Fruit fly (Drosophila melanogaster) whole organism, wandering third instar larva: Measurements from ENCODE around the gene Sc2.

Experiments used
- Abd-B ChIP-seq: fragments of >200 bp; optimal IDR thresholded peaks from 2 replicates; lab custom pipeline; 2017; ENCODE audit warnings: missing biosample characterization, missing genetic modification characterization
- CG32264 ChIP-seq: fragments of 200-800 bp; sonication (Bioruptor generic); optimal IDR thresholded peaks from 2 replicates; lab custom pipeline; 2016; ENCODE audit warnings: missing biosample characterization, missing genetic modification characterization
- CG9705 ChIP-seq: fragments of 200-800 bp; sonication (Bioruptor generic); optimal IDR thresholded peaks from 2 replicates; lab custom pipeline; 2018; ENCODE audit warnings: missing biosample characterization, mild to moderate bottlenecking, missing genetic modification characterization
- CrebA ChIP-seq: fragments of 200-800 bp; sonication (Bioruptor generic); optimal IDR thresholded peaks from 2 replicates; lab custom pipeline; 2016; ENCODE audit warnings: missing biosample characterization, mild to moderate bottlenecking, missing genetic modification characterization, borderline replicate concordance
- Dfd ChIP-seq: fragments of >200 bp; optimal IDR thresholded peaks from 2 replicates; lab custom pipeline; 2017; ENCODE audit warnings: missing biosample characterization, missing genetic modification characterization
- Dif ChIP-seq: fragments of 200-275, 200-300 bp; sonication (Bioruptor generic); optimal IDR thresholded peaks from 2 replicates; lab custom pipeline; 2018; ENCODE audit warnings: missing biosample characterization, missing genetic modification characterization; ENCODE audit not compliant: partially characterized antibody
- GATAd ChIP-seq: sonication (Bioruptor generic); optimal IDR thresholded peaks from 2 replicates; lab custom pipeline; 2016; ENCODE audit warnings: missing biosample characterization, missing genetic modification characterization
- HLH106 ChIP-seq: fragments of 200-800 bp; optimal IDR thresholded peaks from 3 replicates; lab custom pipeline; 2019; ENCODE audit warnings: missing biosample characterization, mild to moderate bottlenecking, missing genetic modification characterization, moderate library complexity
- Hnf4 ChIP-seq: fragments of 200-800 bp; sonication (Bioruptor generic); optimal IDR thresholded peaks from 2 replicates; lab custom pipeline; 2016; ENCODE audit warnings: missing biosample characterization, mild to moderate bottlenecking, missing genetic modification characterization
- Hr78 ChIP-seq: fragments of >200 bp; optimal IDR thresholded peaks from 2 replicates; lab custom pipeline; 2017; ENCODE audit warnings: missing biosample characterization, missing genetic modification characterization
- Hr83 ChIP-seq: fragments of 200-300 bp; sonication (Bioruptor generic); optimal IDR thresholded peaks from 2 replicates; lab custom pipeline; 2016; ENCODE audit warnings: missing biosample characterization, mild to moderate bottlenecking, missing genetic modification characterization, moderate library complexity; ENCODE audit not compliant: poor library complexity, severe bottlenecking
- Jra ChIP-seq: sonication (Bioruptor generic); optimal IDR thresholded peaks from 2 replicates; lab custom pipeline; 2016; ENCODE audit warnings: missing biosample characterization, missing genetic modification characterization
- Mio ChIP-seq: sonication (Bioruptor generic); optimal IDR thresholded peaks from 2 replicates; lab custom pipeline; 2016; ENCODE audit warnings: missing biosample characterization, missing genetic modification characterization
- Myc ChIP-seq: fragments of >200 bp; optimal IDR thresholded peaks from 2 replicates; lab custom pipeline; 2017
- N ChIP-seq: fragments of >200 bp; optimal IDR thresholded peaks from 2 replicates; lab custom pipeline; 2018; ENCODE audit warnings: missing biosample characterization, missing external identifiers, missing genetic modification characterization
- OdsH ChIP-seq: fragments of 200-800 bp; sonication (Bioruptor generic); optimal IDR thresholded peaks from 2 replicates; lab custom pipeline; 2016; ENCODE audit warnings: missing biosample characterization, mild to moderate bottlenecking, missing genetic modification characterization
- Rel ChIP-seq, 2 experiments: fragments of 200-800 bp; sonication (Bioruptor generic) in 1 of 2; optimal IDR thresholded peaks; 2 replicates in 1 of 2; 3 replicates in 1 of 2; lab custom pipeline; 2016 to 2019; ENCODE audit warnings: mild to moderate bottlenecking in 2 of 2, missing biosample characterization in 2 of 2, missing genetic modification characterization in 2 of 2, moderate library complexity in 1 of 2
- Sp1 ChIP-seq: fragments of 200-800 bp; sonication (Bioruptor generic); optimal IDR thresholded peaks from 3 replicates; lab custom pipeline; 2019; ENCODE audit warnings: missing biosample characterization, mild to moderate bottlenecking, missing genetic modification characterization, moderate library complexity
- Vsx2 ChIP-seq: fragments of 200-300, 225-300 bp; sonication (Bioruptor generic); optimal IDR thresholded peaks from 2 replicates; lab custom pipeline; 2018; ENCODE audit warnings: missing biosample characterization, missing genetic modification characterization; ENCODE audit not compliant: partially characterized antibody
- br ChIP-seq: fragments of 200-800 bp; sonication (Bioruptor generic); optimal IDR thresholded peaks from 2 replicates; lab custom pipeline; 2016; ENCODE audit warnings: missing biosample characterization, missing genetic modification characterization
- brk ChIP-seq: fragments of 200-800 bp; sonication (Bioruptor generic); optimal IDR thresholded peaks from 2 replicates; lab custom pipeline; 2016; ENCODE audit warnings: missing biosample characterization, mild to moderate bottlenecking, missing genetic modification characterization
- dl ChIP-seq, 2 experiments: fragments of 175-275, 200-275 bp in 1 of 2; fragments of 200-275 bp in 1 of 2; sonication (Bioruptor generic); optimal IDR thresholded peaks; lab custom pipeline; 2018; ENCODE audit warnings: mild to moderate bottlenecking in 2 of 2, missing biosample characterization in 2 of 2, missing genetic modification characterization in 2 of 2, moderate library complexity in 2 of 2; ENCODE audit not compliant: partially characterized antibody in 2 of 2, insufficient read depth in 1 of 2
- dmrt93B ChIP-seq: fragments of 200-800 bp; sonication (Bioruptor generic); optimal IDR thresholded peaks from 2 replicates; lab custom pipeline; 2018; ENCODE audit warnings: missing biosample characterization, mild to moderate bottlenecking, missing genetic modification characterization
- dsf ChIP-seq: sonication (Bioruptor generic); optimal IDR thresholded peaks from 2 replicates; lab custom pipeline; 2016; ENCODE audit warnings: missing biosample characterization, missing genetic modification characterization, borderline replicate concordance
- ey ChIP-seq: fragments of 200-800 bp; sonication (Bioruptor generic); optimal IDR thresholded peaks from 2 replicates; lab custom pipeline; 2016; ENCODE audit warnings: missing biosample characterization, missing genetic modification characterization
- foxo ChIP-seq, 2 experiments: fragments of 200-800 bp; sonication (Bioruptor generic); optimal IDR thresholded peaks; 2 replicates in 1 of 2; 3 replicates in 1 of 2; lab custom pipeline; 2016 to 2017; ENCODE audit warnings: missing biosample characterization in 2 of 2, missing genetic modification characterization in 2 of 2
- fru ChIP-seq: fragments of 200-800 bp; sonication (Bioruptor generic); optimal IDR thresholded peaks from 3 replicates; lab custom pipeline; 2016; ENCODE audit warnings: missing biosample characterization, mild to moderate bottlenecking, missing genetic modification characterization
- h ChIP-seq: fragments of 200-800 bp; sonication (Bioruptor generic); optimal IDR thresholded peaks from 3 replicates; lab custom pipeline; 2016; ENCODE audit warnings: missing biosample characterization, mild to moderate bottlenecking, missing genetic modification characterization
- jim ChIP-seq: fragments of 175-275, 200-325 bp; sonication (Bioruptor generic); optimal IDR thresholded peaks from 2 replicates; lab custom pipeline; 2016; ENCODE audit warnings: missing biosample characterization, mild to moderate bottlenecking, missing genetic modification characterization
- lola ChIP-seq: fragments of >200 bp; optimal IDR thresholded peaks from 2 replicates; lab custom pipeline; 2017; ENCODE audit warnings: missing biosample characterization, missing genetic modification characterization
- pan ChIP-seq: fragments of >200 bp; optimal IDR thresholded peaks from 2 replicates; lab custom pipeline; 2017
- psq ChIP-seq: fragments of 200-800 bp; sonication (Bioruptor generic); optimal IDR thresholded peaks from 3 replicates; lab custom pipeline; 2017; ENCODE audit warnings: missing biosample characterization, mild to moderate bottlenecking, missing genetic modification characterization, moderate library complexity
- rgr ChIP-seq: fragments of 200-800 bp; sonication (Bioruptor generic); optimal IDR thresholded peaks from 3 replicates; lab custom pipeline; 2016; ENCODE audit warnings: missing biosample characterization, mild to moderate bottlenecking, missing genetic modification characterization
- sage ChIP-seq: fragments of 200-800 bp; sonication (Bioruptor generic); optimal IDR thresholded peaks from 2 replicates; lab custom pipeline; 2016; ENCODE audit warnings: missing biosample characterization, mild to moderate bottlenecking, missing genetic modification characterization
- sv ChIP-seq: fragments of 200-800 bp; sonication (Bioruptor generic); optimal IDR thresholded peaks from 3 replicates; lab custom pipeline; 2016; ENCODE audit warnings: missing biosample characterization, missing genetic modification characterization
- tai ChIP-seq: sonication (Bioruptor generic); optimal IDR thresholded peaks from 2 replicates; lab custom pipeline; 2016; ENCODE audit warnings: missing biosample characterization, missing genetic modification characterization
- usp ChIP-seq: fragments of >200 bp; optimal IDR thresholded peaks from 2 replicates; lab custom pipeline; 2017; ENCODE audit warnings: missing biosample characterization, missing genetic modification characterization
- woc ChIP-seq: sonication (Bioruptor generic); optimal IDR thresholded peaks from 2 replicates; lab custom pipeline; 2016; ENCODE audit warnings: missing biosample characterization, mild to moderate bottlenecking, missing genetic modification characterization

The Sc2 gene

DNA sequence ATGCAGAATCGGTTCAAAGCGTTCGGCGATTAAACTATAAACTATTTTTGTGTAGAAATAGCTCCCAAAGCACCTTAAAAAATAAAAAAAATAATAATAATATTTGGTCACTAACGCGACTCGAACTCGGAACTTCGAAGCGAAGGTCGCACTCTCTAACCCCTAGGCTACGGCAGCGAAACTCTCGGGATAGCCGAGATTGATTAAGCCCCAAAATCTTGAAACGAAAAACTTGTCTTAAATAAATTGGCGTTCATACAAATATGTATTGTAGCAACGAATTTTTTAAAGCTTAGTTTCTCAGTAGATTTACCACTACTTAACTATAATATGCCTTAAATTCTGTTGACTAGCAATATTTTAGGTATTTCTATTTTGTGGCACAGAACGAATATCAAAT lies 8.9 kb upstream of the Sc2 start:
- TF ChIP-seq dl (GFP tag; optimal IDR thresholded peaks at IDR 0.05; lab: Kevin White, UChicago; ENCODE audit: insufficient read depth in 1 of 2, partially characterized antibody in 2 of 2) (no peak), CG32264 (GFP tag; lab: Kevin White, UChicago) (no peak), Rel (GFP tag; optimal IDR thresholded peaks at IDR 0.05; lab: Kevin White, UChicago) (no peak), Rel (tag; optimal IDR thresholded peaks at IDR 0.05; lab: Kevin White, UChicago) (no peak), br (GFP tag; lab: Kevin White, UChicago) (no peak)

DNA sequence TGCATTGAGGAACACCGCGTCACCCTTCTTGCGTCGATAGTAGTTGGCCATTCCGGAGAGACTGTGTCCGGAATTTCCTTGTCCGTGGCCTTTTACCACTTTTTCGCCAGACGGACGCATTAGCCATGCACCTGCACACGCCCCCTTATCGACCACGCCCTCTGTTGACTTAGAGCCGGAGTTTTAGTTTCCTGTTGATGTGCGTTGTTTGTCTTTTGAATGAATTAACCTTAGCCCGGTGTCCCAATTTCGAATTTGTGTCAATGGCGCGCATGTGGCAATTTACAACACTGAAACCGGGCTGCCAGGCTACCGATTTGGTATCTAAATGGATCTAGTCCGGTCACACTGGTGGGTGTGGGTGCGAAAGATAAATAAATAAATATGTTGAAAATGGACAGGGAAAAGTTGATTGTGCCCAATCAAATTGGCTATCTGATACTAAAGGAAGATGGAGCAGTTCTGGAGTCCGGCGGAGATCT lies 6.7 kb upstream of the Sc2 start, which contains the start of the genes Gr63a and Lamtor4:
Gene Gr63a (minus strand): TSS at position 51 of the 482 bp plus-strand sequence.
Gene Lamtor4 (plus strand): TSS at position 348 of the 482 bp plus-strand sequence.
- TF ChIP-seq ey (no peak), lola (GFP tag; lab: Kevin White, UChicago) (no peak), h (GFP tag; lab: Kevin White, UChicago) (peak; percentile 41), Sp1 (peak; percentile 24), Dfd (GFP tag; lab: Kevin White, UChicago) (no peak), Rel (GFP tag; optimal IDR thresholded peaks at IDR 0.05; lab: Kevin White, UChicago) (no peak), Rel (tag; optimal IDR thresholded peaks at IDR 0.05; lab: Kevin White, UChicago) (peak; percentile 57), CG9705 (GFP tag; lab: Kevin White, UChicago) (no peak), foxo (GFP tag; optimal IDR thresholded peaks at IDR 0.05; lab: Kevin White, UChicago) (peak in 1 of 2 experiments; percentile 33), GATAd (no peak), psq (GFP tag; lab: Kevin White, UChicago) (peak; percentile 32), CrebA (GFP tag; lab: Kevin White, UChicago) (no peak), woc (GFP tag; lab: Kevin White, UChicago) (no peak), sv (GFP tag; lab: Kevin White, UChicago) (no peak), Hr78 (GFP tag; lab: Kevin White, UChicago) (no peak), br (GFP tag; lab: Kevin White, UChicago) (peak; percentile 13), HLH106 (tag; lab: Kevin White, UChicago) (peak; percentile 11), Hr83 (no peak), Abd-B (GFP tag; lab: Kevin White, UChicago) (no peak), Mio (no peak), dl (GFP tag; optimal IDR thresholded peaks at IDR 0.05; lab: Kevin White, UChicago; ENCODE audit: insufficient read depth in 1 of 2, partially characterized antibody in 2 of 2) (no peak), rgr (GFP tag; lab: Kevin White, UChicago) (peak; percentile 44), Dif (no peak), sage (GFP tag; lab: Kevin White, UChicago) (no peak), pan (lab: Kevin White, UChicago) (no peak), Hnf4 (GFP tag; lab: Kevin White, UChicago) (no peak)
- TF ChIP-seq, all 38 proteins: peak for 8

DNA sequence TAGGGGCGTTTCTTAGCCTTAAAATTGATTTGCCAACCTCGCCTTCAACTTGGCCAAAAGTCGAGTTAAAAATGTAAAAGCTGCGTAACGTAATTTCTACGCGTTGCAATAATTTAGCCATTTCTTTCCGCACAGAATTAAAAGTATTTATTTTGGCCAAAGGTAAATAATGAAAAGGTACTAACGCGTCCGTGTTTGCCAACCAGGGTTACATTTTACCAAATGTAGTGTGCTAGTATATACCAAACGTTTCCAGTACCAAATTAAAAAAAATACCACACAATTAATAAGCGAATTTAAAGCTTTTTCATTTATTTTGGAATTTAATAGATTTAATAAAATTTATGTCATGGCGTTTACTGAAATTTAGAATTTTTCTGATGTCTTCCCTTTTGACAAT lies 4.3 kb upstream of the Sc2 start, which contains the start of gene Ccz1:
Gene Ccz1 (minus strand): TSS at position 179 of the 400 bp plus-strand sequence.
- TF ChIP-seq sv (GFP tag; lab: Kevin White, UChicago), result peak; percentile 62
- TF ChIP-seq jim (GFP tag; lab: Kevin White, UChicago), result peak; percentile 85
- TF ChIP-seq psq (GFP tag; lab: Kevin White, UChicago), result peak; percentile 60
- TF ChIP-seq Hnf4 (GFP tag; lab: Kevin White, UChicago), result peak; percentile 90
- peak; percentile 21 to 67 for TF ChIP-seq foxo (GFP tag; optimal IDR thresholded peaks at IDR 0.05; lab: Kevin White, UChicago)
- peak; percentile 64 for TF ChIP-seq ey
- no peak for TF ChIP-seq CrebA (GFP tag; lab: Kevin White, UChicago)
- peak; percentile 54 for TF ChIP-seq br (GFP tag; lab: Kevin White, UChicago)
- TF ChIP-seq Myc (lab: Kevin White, UChicago), result no peak
- TF ChIP-seq Jra, result peak; percentile 86
- TF ChIP-seq Sp1, result peak; percentile 40
- TF ChIP-seq Mio, result no peak
- no peak for TF ChIP-seq Dif
- TF ChIP-seq Hr83, result peak; percentile 97
- TF ChIP-seq Abd-B (GFP tag; lab: Kevin White, UChicago), result no peak
- TF ChIP-seq woc (GFP tag; lab: Kevin White, UChicago), result peak; percentile 28
- no peak for TF ChIP-seq N (GFP tag; lab: Kevin White, UChicago)
- TF ChIP-seq tai (GFP tag; lab: Kevin White, UChicago), result no peak
- no peak for TF ChIP-seq Dfd (GFP tag; lab: Kevin White, UChicago)
- peak; percentile 66 for TF ChIP-seq OdsH (GFP tag; lab: Kevin White, UChicago)
- peak; percentile 23 for TF ChIP-seq HLH106 (tag; lab: Kevin White, UChicago)
- TF ChIP-seq sage (GFP tag; lab: Kevin White, UChicago), result no peak
- TF ChIP-seq CG32264 (GFP tag; lab: Kevin White, UChicago), result peak; percentile 51
- TF ChIP-seq lola (GFP tag; lab: Kevin White, UChicago), result no peak
- TF ChIP-seq GATAd, result peak; percentile 71
- TF ChIP-seq Hr78 (GFP tag; lab: Kevin White, UChicago), result no peak
- TF ChIP-seq dsf (GFP tag; lab: Kevin White, UChicago), result peak; percentile 70
- no peak for TF ChIP-seq brk
- TF ChIP-seq Vsx2 (GFP tag; lab: Kevin White, UChicago), result no peak
- TF ChIP-seq dl (GFP tag; optimal IDR thresholded peaks at IDR 0.05; lab: Kevin White, UChicago; ENCODE audit: insufficient read depth in 1 of 2, partially characterized antibody in 2 of 2), result no peak
- no peak for TF ChIP-seq usp (GFP tag; lab: Kevin White, UChicago)
- TF ChIP-seq pan (lab: Kevin White, UChicago), result no peak
- peak; percentile 64 for TF ChIP-seq CG9705 (GFP tag; lab: Kevin White, UChicago)
- TF ChIP-seq dmrt93B (GFP tag; lab: Kevin White, UChicago), result peak; percentile 50
- peak; percentile 85 for TF ChIP-seq rgr (GFP tag; lab: Kevin White, UChicago)
- TF ChIP-seq fru, result peak; percentile 48
- TF ChIP-seq Rel (GFP tag; optimal IDR thresholded peaks at IDR 0.05; lab: Kevin White, UChicago), result no peak
- TF ChIP-seq Rel (tag; optimal IDR thresholded peaks at IDR 0.05; lab: Kevin White, UChicago), result peak; percentile 32
- TF ChIP-seq h (GFP tag; lab: Kevin White, UChicago), result peak; percentile 73
